Fruit fly (Drosophila melanogaster): ENCODE data around the gene CG32213.

CG32213 gene

dm6 chr3L:19444092-19444491 is 31.5 kb upstream of the CG32213 start (continued):
- TF ChIP-seq CG3163 (GFP tag; optimal IDR thresholded peaks at IDR 0.05) = no peak
- 0 out of 3 replicates have a peak, but pooled peaks have one; percentile 17 for TF ChIP-seq CG11560 (tag; IDR thresholded peaks at IDR 0.05)
- TF ChIP-seq aop (GFP tag; IDR thresholded peaks at IDR 0.05) = no peak
- TF ChIP-seq Pdp1 (GFP tag; optimal IDR thresholded peaks at IDR 0.05) = peak in 1 of 2 experiments; percentile 31
- TF ChIP-seq E2f1 (GFP tag; IDR thresholded peaks at IDR 0.05) = 0 out of 2 replicates have a peak, but pooled peaks have one; percentile 14
- TF ChIP-seq Mrtf (GFP tag; IDR thresholded peaks at IDR 0.05) = peak; percentile 33; the same call in 1 of the 3 replicates
- TF ChIP-seq H2.0 (GFP tag; IDR thresholded peaks at IDR 0.05) = 0 out of 2 replicates have a peak, but pooled peaks have one; percentile 35
- TF ChIP-seq ro (GFP tag; IDR thresholded peaks at IDR 0.05) = no peak
- TF ChIP-seq Bgb (GFP tag; IDR thresholded peaks at IDR 0.05; ENCODE audit: partially characterized antibody) = no peak
- no peak for TF ChIP-seq Nf-YC (tag; optimal IDR thresholded peaks at IDR 0.05)
- TF ChIP-seq CG2199 (GFP tag; IDR thresholded peaks at IDR 0.05) = no peak
- TF ChIP-seq CG1602 (GFP tag; optimal IDR thresholded peaks at IDR 0.05) = no peak
- no peak for TF ChIP-seq CG15479 (GFP tag; optimal IDR thresholded peaks at IDR 0.05)
- TF ChIP-seq run (tag; optimal IDR thresholded peaks at IDR 0.05) = no peak
- no peak for TF ChIP-seq zen (tag; optimal IDR thresholded peaks at IDR 0.05)
- TF ChIP-seq CG5953 (GFP tag; IDR thresholded peaks at IDR 0.05) = no peak
- 0 out of 2 replicates have a peak, but pooled peaks have one; percentile 20 for TF ChIP-seq CG9215 (GFP tag; IDR thresholded peaks at IDR 0.05)
- peak; percentile 4 to 33 for TF ChIP-seq dpn (GFP tag; optimal IDR thresholded peaks at IDR 0.05)
- TF ChIP-seq ranshi (GFP tag; IDR thresholded peaks at IDR 0.05) = no peak
- TF ChIP-seq Sry-β (GFP tag; optimal IDR thresholded peaks at IDR 0.05) = no peak
- 0 out of 3 replicates have a peak, but pooled peaks have one; percentile 37 for TF ChIP-seq H15 (GFP tag; IDR thresholded peaks at IDR 0.05)
- no peak for TF ChIP-seq odd (GFP tag; optimal IDR thresholded peaks at IDR 0.05)
- TF ChIP-seq CG11247 (GFP tag; IDR thresholded peaks at IDR 0.05) = 0 out of 2 replicates have a peak, but pooled peaks have one; percentile 40
- peak; percentile 20 for TF ChIP-seq unpg (GFP tag; optimal IDR thresholded peaks at IDR 0.05)
- TF ChIP-seq NFAT (GFP tag; IDR thresholded peaks at IDR 0.05) = no peak
- no peak for TF ChIP-seq tna (GFP tag; IDR thresholded peaks at IDR 0.05; ENCODE audit: partially characterized antibody)
- TF ChIP-seq ci (GFP tag; IDR thresholded peaks at IDR 0.05) = 0 out of 3 replicates have a peak, but pooled peaks have one; percentile 34
- no peak for TF ChIP-seq CG11398 (GFP tag; optimal IDR thresholded peaks at IDR 0.05)
- TF ChIP-seq CrebB (tag; optimal IDR thresholded peaks at IDR 0.05) = no peak
- TF ChIP-seq bcd (GFP tag; optimal IDR thresholded peaks at IDR 0.05) = no peak
- TF ChIP-seq CG10979 (tag; optimal IDR thresholded peaks at IDR 0.05) = no peak
- no peak for TF ChIP-seq Hr51 (GFP tag; optimal IDR thresholded peaks at IDR 0.05)
- peak; percentile 6 for TF ChIP-seq CG11504 (tag; optimal IDR thresholded peaks at IDR 0.05)
- no peak for TF ChIP-seq CG14860 (GFP tag; IDR thresholded peaks at IDR 0.05; ENCODE audit: partially characterized antibody)
- no peak for TF ChIP-seq Hmx (GFP tag; optimal IDR thresholded peaks at IDR 0.05)
- no peak for TF ChIP-seq MTF-1 (GFP tag; optimal IDR thresholded peaks at IDR 0.05; ENCODE audit: borderline replicate concordance)
- TF ChIP-seq CG2202 (tag; optimal IDR thresholded peaks at IDR 0.05) = no peak
- no peak for TF ChIP-seq CG31441 (GFP tag; IDR thresholded peaks at IDR 0.05)
- 0 out of 3 replicates have a peak, but pooled peaks have one; percentile 6 for TF ChIP-seq CG11456 (GFP tag; IDR thresholded peaks at IDR 0.05)
- no peak for TF ChIP-seq prd (optimal IDR thresholded peaks at IDR 0.05)
- TF ChIP-seq prd (GFP tag; IDR thresholded peaks at IDR 0.05) = peak; percentile 70; the same call in 2 of the 3 replicates
- TF ChIP-seq CG12104 (GFP tag; optimal IDR thresholded peaks at IDR 0.05) = no peak
- TF ChIP-seq tll (GFP tag; optimal IDR thresholded peaks at IDR 0.05) = no peak
- TF ChIP-seq CG8359 (GFP tag; optimal IDR thresholded peaks at IDR 0.05; ENCODE audit: borderline replicate concordance) = no peak
- TF ChIP-seq C15 (GFP tag; IDR thresholded peaks at IDR 0.05) = no peak
- TF ChIP-seq dan (GFP tag; IDR thresholded peaks at IDR 0.05) = no peak
- TF ChIP-seq crc (GFP tag; optimal IDR thresholded peaks at IDR 0.05) = no peak
- no peak for TF ChIP-seq cato (GFP tag; optimal IDR thresholded peaks at IDR 0.05; ENCODE audit: borderline replicate concordance)
- TF ChIP-seq CG10209 (GFP tag; optimal IDR thresholded peaks at IDR 0.05) = no peak
- 0 out of 2 replicates have a peak, but pooled peaks have one; percentile 33 for TF ChIP-seq Xrp1 (GFP tag; IDR thresholded peaks at IDR 0.05)

Measured in whole organism, embryonic.